Fruit fly (Drosophila melanogaster): ENCODE measurements around the gene CG9981.

CG9981 gene

dm6 chrX:16426478-16427052, 21.6 kb upstream of the CG9981 start:
- TF ChIP-seq lz (GFP tag; optimal IDR thresholded peaks at IDR 0.05): peak; percentile 13
- no peak for TF ChIP-seq CG3919 (GFP tag; optimal IDR thresholded peaks at IDR 0.05)
- peak; percentile 14 for TF ChIP-seq topi (GFP tag; optimal IDR thresholded peaks at IDR 0.05)
- peak in 1 of 2 experiments; percentile 23 for TF ChIP-seq ss (GFP tag; optimal IDR thresholded peaks at IDR 0.05)
- TF ChIP-seq CG6163 (GFP tag; IDR thresholded peaks at IDR 0.05): peak; percentile 40; the same call in 1 of the 3 replicates
- TF ChIP-seq CG3032 (tag; optimal IDR thresholded peaks at IDR 0.05): peak; percentile 3
- peak; percentile 49 for TF ChIP-seq svp (GFP tag)
- TF ChIP-seq CG8632 (GFP tag; optimal IDR thresholded peaks at IDR 0.05): peak; percentile 3
- no peak for TF ChIP-seq dac (GFP tag; optimal IDR thresholded peaks at IDR 0.05)
- no peak for TF ChIP-seq net (GFP tag; optimal IDR thresholded peaks at IDR 0.05)
- peak; percentile 10 for TF ChIP-seq CG6792 (GFP tag; optimal IDR thresholded peaks at IDR 0.05)
- TF ChIP-seq CG1621 (tag; optimal IDR thresholded peaks at IDR 0.05): peak; percentile 21
- no peak for TF ChIP-seq eg (GFP tag; IDR thresholded peaks at IDR 0.05)
- TF ChIP-seq esn (GFP tag; optimal IDR thresholded peaks at IDR 0.05): peak; percentile 36
- TF ChIP-seq Sox14 (GFP tag; optimal IDR thresholded peaks at IDR 0.05): peak; percentile 16
- TF ChIP-seq CG15336 (GFP tag; IDR thresholded peaks at IDR 0.05): no peak
- TF ChIP-seq CG10631 (GFP tag; optimal IDR thresholded peaks at IDR 0.05): peak; percentile 6
- peak; percentile 30 for TF ChIP-seq CG34406 (GFP tag; optimal IDR thresholded peaks at IDR 0.05)
- TF ChIP-seq Eip78C (GFP tag): peak; percentile 46

- no peak for TF ChIP-seq Blimp-1 (GFP tag; optimal IDR thresholded peaks at IDR 0.05)
- peak; percentile 49 to 57 for TF ChIP-seq ss (GFP tag; optimal IDR thresholded peaks at IDR 0.05)
- peak; percentile 45; the same call in 1 of the 3 replicates for TF ChIP-seq CG6163 (GFP tag; IDR thresholded peaks at IDR 0.05)
- peak; percentile 20 for TF ChIP-seq CG16779 (tag; optimal IDR thresholded peaks at IDR 0.05)
- TF ChIP-seq Sox15 (GFP tag; optimal IDR thresholded peaks at IDR 0.05): no peak
- no peak for TF ChIP-seq esn (GFP tag; optimal IDR thresholded peaks at IDR 0.05)
- TF ChIP-seq svp (GFP tag): peak; percentile 67
- peak; percentile 22; the same call in 1 of the 2 replicates for TF ChIP-seq CG15336 (GFP tag; IDR thresholded peaks at IDR 0.05)
- no peak for TF ChIP-seq CG34406 (GFP tag; optimal IDR thresholded peaks at IDR 0.05)
- TF ChIP-seq CG1621 (tag; optimal IDR thresholded peaks at IDR 0.05): no peak
- peak; percentile 9 for TF ChIP-seq Lpt (GFP tag; optimal IDR thresholded peaks at IDR 0.05)
- peak; percentile 62 for TF ChIP-seq Sox14 (GFP tag; optimal IDR thresholded peaks at IDR 0.05)
- TF ChIP-seq CG10669 (GFP tag; optimal IDR thresholded peaks at IDR 0.05): no peak
- TF ChIP-seq CG9139 (GFP tag; optimal IDR thresholded peaks at IDR 0.05): peak; percentile 4
- TF ChIP-seq Eip78C (GFP tag): peak; percentile 64
Observed at dm6 chrX:16425145-16425544, 20.2 kb upstream of the CG9981 start.

dm6 chrX:16424296-16424695, 19.4 kb upstream of the CG9981 start:
- peak; percentile 81 for TF ChIP-seq svp (GFP tag)
- TF ChIP-seq Ets21C (GFP tag; optimal IDR thresholded peaks at IDR 0.05): no peak

- TF ChIP-seq CG11902 (GFP tag; optimal IDR thresholded peaks at IDR 0.05) (no peak), fkh (GFP tag; optimal IDR thresholded peaks at IDR 0.05) (no peak), Sox15 (GFP tag; optimal IDR thresholded peaks at IDR 0.05) (no peak), CG11294 (GFP tag; IDR thresholded peaks at IDR 0.05) (peak; percentile 16; the same call in 1 of the 2 replicates), Eip93F (GFP tag; optimal IDR thresholded peaks at IDR 0.05) (peak; percentile 15), cyc (GFP tag; optimal IDR thresholded peaks at IDR 0.05) (no peak), Sox14 (GFP tag; optimal IDR thresholded peaks at IDR 0.05) (no peak), Lpt (GFP tag; optimal IDR thresholded peaks at IDR 0.05) (no peak), CG6163 (GFP tag; IDR thresholded peaks at IDR 0.05) (peak; percentile 55; the same call in 2 of the 3 replicates), CG9139 (GFP tag; optimal IDR thresholded peaks at IDR 0.05) (no peak), CG34406 (GFP tag; optimal IDR thresholded peaks at IDR 0.05) (no peak), dsx (GFP tag; optimal IDR thresholded peaks at IDR 0.05; ENCODE audit: poor library complexity, severe bottlenecking) (no peak), eg (GFP tag; IDR thresholded peaks at IDR 0.05) (peak; percentile 21; the same call in 1 of the 3 replicates), svp (GFP tag) (peak; percentile 70), CG15336 (GFP tag; IDR thresholded peaks at IDR 0.05) (peak; percentile 53), CG6792 (GFP tag; optimal IDR thresholded peaks at IDR 0.05) (no peak), CG8319 (GFP tag; optimal IDR thresholded peaks at IDR 0.05) (no peak), fd59A (GFP tag; optimal IDR thresholded peaks at IDR 0.05) (no peak), CG6276 (GFP tag; optimal IDR thresholded peaks at IDR 0.05) (peak; percentile 14), Blimp-1 (GFP tag; optimal IDR thresholded peaks at IDR 0.05) (peak; percentile 38), salr (GFP tag; optimal IDR thresholded peaks at IDR 0.05) (no peak), Sox102F (GFP tag; optimal IDR thresholded peaks at IDR 0.05) (no peak), Eip78C (GFP tag) (no peak), vri (GFP tag; optimal IDR thresholded peaks at IDR 0.05) (no peak), acj6 (GFP tag; optimal IDR thresholded peaks at IDR 0.05) (no peak), CG11762 (GFP tag; optimal IDR thresholded peaks at IDR 0.05; ENCODE audit: insufficient read depth) (no peak), CG6854 (GFP tag; optimal IDR thresholded peaks at IDR 0.05) (no peak), CG3919 (GFP tag; optimal IDR thresholded peaks at IDR 0.05) (no peak), CG32006 (GFP tag; optimal IDR thresholded peaks at IDR 0.05) (no peak)
Observed at dm6 chrX:16423125-16423509, 18.2 kb upstream of the CG9981 start.
